Fruit fly (Drosophila melanogaster) whole organism, pupa: ENCODE data around the gene Prosbeta6.

ENCODE experiments used
- CG10348 ChIP-seq: fragments of 200-800 bp; sonication (Bioruptor generic); IDR thresholded peaks from 2 replicates; pipeline ENCODE4 v1.3.6; 2022; ENCODE audit warnings: missing biosample characterization, missing genetic modification characterization
- CG12605 ChIP-seq: fragments of 200-800 bp; sonication (Bioruptor generic); IDR thresholded peaks from 2 replicates; pipeline ENCODE4 v1.3.6; 2022; ENCODE audit warnings: missing biosample characterization, missing genetic modification characterization
- CG13204 ChIP-seq: fragments of 200-800 bp; sonication (Bioruptor generic); optimal IDR thresholded peaks from 2 replicates; lab custom pipeline; 2018; ENCODE audit warnings: missing biosample characterization, mild to moderate bottlenecking, missing genetic modification characterization, moderate library complexity
- CG14655 ChIP-seq: fragments of 200-800 bp; sonication (Bioruptor generic); optimal IDR thresholded peaks from 3 replicates; lab custom pipeline; 2017; ENCODE audit warnings: mild to moderate bottlenecking, missing biosample characterization, missing genetic modification reagents, missing genetic modification characterization
- CG15710 ChIP-seq: fragments of 200-800 bp; sonication (Bioruptor generic); optimal IDR thresholded peaks from 2 replicates; lab custom pipeline; 2018; ENCODE audit warnings: missing biosample characterization, mild to moderate bottlenecking, missing genetic modification characterization, moderate library complexity
- CG17806 ChIP-seq: fragments of 200-800 bp; sonication (Bioruptor generic); optimal IDR thresholded peaks from 2 replicates; lab custom pipeline; 2018; ENCODE audit warnings: missing biosample characterization, mild to moderate bottlenecking, missing genetic modification characterization, moderate library complexity
- CG32121 ChIP-seq: fragments of 200-800 bp; sonication (Bioruptor generic); IDR thresholded peaks from 2 replicates; pipeline ENCODE4 v1.3.6; 2022; ENCODE audit warnings: missing biosample characterization, missing genetic modification characterization
- CG34367 ChIP-seq: fragments of 200-800 bp; sonication (Bioruptor generic); optimal IDR thresholded peaks from 2 replicates; lab custom pipeline; 2018; ENCODE audit warnings: missing biosample characterization, mild to moderate bottlenecking, missing genetic modification characterization
- CG4496 ChIP-seq: fragments of 200-800 bp; sonication (Bioruptor generic); IDR thresholded peaks from 3 replicates; pipeline ENCODE4 v1.3.6; 2022; ENCODE audit warnings: missing biosample characterization, missing genetic modification characterization
- CG8159 ChIP-seq: fragments of 200-800 bp; sonication (Bioruptor generic); optimal IDR thresholded peaks from 3 replicates; lab custom pipeline; 2018; ENCODE audit warnings: missing biosample characterization, mild to moderate bottlenecking, missing genetic modification characterization, moderate library complexity
- CG8301 ChIP-seq: fragments of 200-800 bp; sonication (Bioruptor generic); optimal IDR thresholded peaks from 2 replicates; lab custom pipeline; 2018; ENCODE audit warnings: missing biosample characterization, mild to moderate bottlenecking, missing genetic modification characterization
- CG9948 ChIP-seq: fragments of 200-800 bp; sonication (Bioruptor generic); optimal IDR thresholded peaks from 2 replicates; lab custom pipeline; 2018; ENCODE audit warnings: missing biosample characterization, mild to moderate bottlenecking, missing genetic modification characterization, moderate library complexity
- D1 ChIP-seq: fragments of 200-800 bp; sonication (Bioruptor generic); optimal IDR thresholded peaks from 2 replicates; lab custom pipeline; 2018; ENCODE audit warnings: missing biosample characterization, mild to moderate bottlenecking, missing genetic modification characterization, moderate library complexity
- EcR ChIP-seq: fragments of 200-800 bp; sonication (Bioruptor generic); optimal IDR thresholded peaks from 3 replicates; lab custom pipeline; 2019; ENCODE audit warnings: missing biosample characterization, missing genetic modification characterization, mild to moderate bottlenecking, moderate library complexity, missing genetic modification reagents
- Ets98B ChIP-seq: fragments of 200-800 bp; sonication (Bioruptor generic); IDR thresholded peaks from 2 replicates; pipeline ENCODE4 v1.3.6; 2022; ENCODE audit warnings: missing biosample characterization, missing genetic modification characterization
- Pif1A ChIP-seq: fragments of 200-800 bp; sonication (Bioruptor generic); optimal IDR thresholded peaks from 3 replicates; lab custom pipeline; 2016; ENCODE audit warnings: missing biosample characterization, missing genetic modification characterization
- Pif1B ChIP-seq: fragments of 200-800 bp; sonication (Bioruptor generic); optimal IDR thresholded peaks from 3 replicates; lab custom pipeline; 2016; ENCODE audit warnings: missing biosample characterization, missing genetic modification characterization
- Snoo ChIP-seq: fragments of 200-800 bp; sonication (Bioruptor generic); optimal IDR thresholded peaks from 3 replicates; lab custom pipeline; 2017; ENCODE audit warnings: missing biosample characterization, mild to moderate bottlenecking, missing genetic modification characterization, inconsistent platforms
- fd96Ca ChIP-seq: fragments of 200-800 bp; sonication (Bioruptor generic); IDR thresholded peaks from 3 replicates; pipeline ENCODE4 v1.3.6; 2022; ENCODE audit warnings: missing biosample characterization, missing genetic modification characterization
- gl ChIP-seq: fragments of 200-800 bp; sonication (Bioruptor generic); optimal IDR thresholded peaks from 2 replicates; lab custom pipeline; 2018; ENCODE audit warnings: missing biosample characterization, mild to moderate bottlenecking, missing genetic modification characterization
- rn ChIP-seq: fragments of 200-800 bp; sonication (Bioruptor generic); IDR thresholded peaks from 2 replicates; pipeline ENCODE4 v1.3.6; 2022; ENCODE audit warnings: missing biosample characterization, missing genetic modification characterization

Gene Prosbeta6

DNA sequence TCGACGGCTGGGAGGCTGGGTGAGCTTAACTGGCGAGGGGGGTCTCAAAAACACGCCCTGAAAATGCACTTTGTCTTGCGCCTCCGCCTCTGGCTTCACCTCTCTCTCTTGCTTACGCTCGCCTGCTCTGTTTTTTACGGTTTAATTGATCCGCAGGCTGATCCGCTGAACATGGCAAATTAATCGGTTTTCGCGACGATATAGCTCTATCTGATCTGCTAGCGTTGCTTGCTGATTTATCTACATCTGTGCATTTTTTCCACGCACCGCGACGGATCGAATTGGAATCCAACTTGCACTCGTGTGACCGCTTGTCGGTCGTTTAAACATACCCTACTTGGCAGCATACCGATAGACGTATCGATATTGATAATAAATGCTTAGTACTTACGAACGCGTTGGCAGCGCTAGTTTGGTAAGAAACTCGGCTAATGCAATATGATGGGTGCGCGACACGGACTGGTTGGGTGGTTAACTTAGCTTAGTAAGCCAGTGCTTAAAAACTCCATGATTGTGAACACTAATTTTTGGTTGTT lies 37.4 kb upstream of the Prosbeta6 start, which contains the start of gene Abl:
Gene Abl, minus strand, starts transcription at position 305 of the 536 bp plus-strand sequence.
- TF ChIP-seq CG15710 (no peak), CG14655 (peak; percentile 29), Ets98B (GFP tag; lab: Robert Waterston, UW) (peak; percentile 65), CG8301 (no peak), Snoo (peak; percentile 28), D1 (peak; percentile 20), CG12605 (GFP tag; lab: Robert Waterston, UW) (peak; percentile 72), CG4496 (GFP tag; lab: Robert Waterston, UW) (0 out of 3 replicates have a peak, but pooled peaks have one; percentile 30), CG13204 (GFP tag; lab: Kevin White, UChicago) (peak; percentile 47), CG8159 (tag; lab: Kevin White, UChicago) (peak; percentile 42), CG17806 (no peak), EcR (peak; percentile 33), Pif1B (no peak), CG32121 (GFP tag; lab: Robert Waterston, UW) (peak; percentile 29; the same call in 1 of the 2 replicates), rn (GFP tag; lab: Robert Waterston, UW) (no peak), gl (tag; lab: Kevin White, UChicago) (peak; percentile 38)

DNA sequence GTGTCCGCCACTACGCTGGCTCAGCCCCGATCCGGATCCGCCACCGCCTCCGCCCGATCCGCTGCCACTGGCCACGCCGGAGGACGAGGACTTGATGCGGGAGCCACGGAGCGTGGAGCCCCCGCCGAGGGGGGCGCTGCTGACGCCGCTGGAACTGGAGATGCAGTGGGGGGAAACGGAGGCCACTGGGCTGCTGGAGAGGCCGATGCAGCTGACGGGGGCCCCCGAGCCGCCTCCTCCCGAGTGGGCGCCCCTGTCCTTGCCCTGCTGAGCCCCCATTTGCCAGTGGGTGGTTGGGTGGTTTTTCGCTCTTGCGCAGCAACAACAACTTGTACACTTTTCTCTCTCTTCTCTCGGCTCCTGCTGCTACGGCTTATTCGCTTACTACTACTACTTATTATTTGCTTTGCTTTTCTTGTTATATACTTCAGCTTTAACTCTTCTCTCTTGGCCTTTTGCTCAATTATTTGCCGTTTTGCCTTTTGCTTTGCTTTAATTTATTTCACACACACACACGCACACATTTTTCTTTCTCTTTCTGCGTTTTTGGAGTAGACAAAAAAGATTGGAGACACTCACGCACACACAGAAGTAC lies 36.7 kb upstream of the Prosbeta6 start:
- TF ChIP-seq CG17806 (no peak), rn (GFP tag; lab: Robert Waterston, UW) (0 out of 2 replicates have a peak, but pooled peaks have one; percentile 3), CG32121 (GFP tag; lab: Robert Waterston, UW) (peak; percentile 37; the same call in 1 of the 2 replicates), CG4496 (GFP tag; lab: Robert Waterston, UW) (peak; percentile 31; the same call in 1 of the 3 replicates), CG13204 (GFP tag; lab: Kevin White, UChicago) (peak; percentile 28), fd96Ca (GFP tag; lab: Robert Waterston, UW) (peak; percentile 62; the same call in 1 of the 3 replicates)

DNA sequence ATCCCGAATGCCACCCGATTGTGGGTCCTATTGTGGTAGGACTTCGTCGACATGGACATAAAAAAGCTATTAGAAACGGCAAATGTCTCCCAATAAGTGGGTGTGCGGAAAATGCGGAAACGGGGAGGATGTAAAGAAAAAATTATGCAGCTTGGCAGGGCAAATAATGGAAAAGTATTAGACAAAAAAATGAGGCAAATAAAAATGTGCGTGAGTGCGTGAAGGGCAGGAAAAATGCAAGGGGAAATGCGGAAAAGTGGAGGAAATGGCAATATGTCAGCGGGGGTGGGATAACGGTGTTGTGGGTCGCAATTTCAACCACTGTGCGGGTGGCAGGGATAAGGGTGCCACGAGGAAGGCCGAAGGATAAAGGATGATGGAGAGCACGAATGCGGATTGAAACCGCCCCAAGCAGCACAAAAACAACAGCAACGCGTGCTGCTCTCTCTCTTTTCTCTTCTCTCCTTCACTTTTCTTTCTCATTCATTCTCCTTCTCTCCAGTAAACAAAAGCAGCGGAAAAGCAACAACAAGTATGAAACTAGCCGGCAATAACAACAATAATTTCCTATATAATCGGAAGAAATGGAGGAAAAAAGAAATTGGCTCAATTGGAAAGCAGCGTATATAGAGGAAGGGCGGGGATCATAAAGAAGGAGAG lies 35.2 kb upstream of the Prosbeta6 start:
- TF ChIP-seq CG10348 (GFP tag; lab: Robert Waterston, UW), result no peak
- no peak for TF ChIP-seq CG12605 (GFP tag; lab: Robert Waterston, UW)
- TF ChIP-seq CG34367 (tag; lab: Kevin White, UChicago), result no peak
- TF ChIP-seq Ets98B (GFP tag; lab: Robert Waterston, UW), result no peak
- no peak for TF ChIP-seq D1
- no peak for TF ChIP-seq Pif1A (GFP tag; lab: Kevin White, UChicago)
- no peak for TF ChIP-seq Pif1B
- no peak for TF ChIP-seq CG4496 (GFP tag; lab: Robert Waterston, UW)
- no peak for TF ChIP-seq gl (tag; lab: Kevin White, UChicago)
- no peak for TF ChIP-seq rn (GFP tag; lab: Robert Waterston, UW)
- no peak for TF ChIP-seq Snoo
- no peak for TF ChIP-seq CG32121 (GFP tag; lab: Robert Waterston, UW)

DNA sequence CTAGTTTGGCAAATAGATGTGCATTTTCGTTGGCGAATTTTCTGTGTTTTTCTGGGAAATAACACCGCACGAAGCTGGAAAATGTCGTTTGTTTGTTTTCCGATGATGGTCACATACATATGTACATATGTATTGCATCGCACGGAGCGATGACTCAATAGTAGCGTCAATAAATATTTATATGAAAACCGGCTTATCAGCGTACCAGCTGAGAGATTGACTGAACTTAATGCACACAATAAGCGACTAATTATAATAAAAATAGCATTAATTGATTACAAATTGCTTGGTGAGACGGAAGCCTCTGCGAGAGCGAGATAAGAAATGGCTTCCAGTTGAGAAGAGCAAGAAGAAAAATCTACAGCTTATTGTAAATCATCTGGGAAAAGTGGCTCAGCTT lies 34.3 kb upstream of the Prosbeta6 start:
- TF ChIP-seq EcR (peak; percentile 22), CG32121 (GFP tag; lab: Robert Waterston, UW) (no peak), CG13204 (GFP tag; lab: Kevin White, UChicago) (no peak), gl (tag; lab: Kevin White, UChicago) (no peak)
- TF ChIP-seq, all 21 proteins: peak for 1

DNA sequence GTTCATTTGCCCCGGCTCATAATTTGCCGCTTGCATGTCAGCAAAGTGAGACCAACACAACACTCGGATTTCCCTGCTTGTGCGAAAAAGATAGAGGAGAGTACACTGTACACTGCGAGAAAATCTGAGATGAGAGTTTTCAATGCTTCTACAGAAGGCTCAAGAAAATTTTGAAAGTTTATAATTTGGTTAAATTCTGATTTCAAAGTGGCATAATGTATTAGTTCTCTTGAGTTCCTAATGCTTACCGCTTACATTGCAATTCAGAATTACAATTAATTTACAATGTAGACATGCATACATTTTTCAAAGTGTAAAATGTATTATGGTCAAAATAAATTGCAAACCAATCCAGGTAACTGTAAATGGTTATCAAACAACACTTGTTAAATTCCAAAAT lies 32.7 kb upstream of the Prosbeta6 start:
- TF ChIP-seq CG13204 (GFP tag; lab: Kevin White, UChicago), result no peak
- peak; percentile 64; the same call in 1 of the 2 replicates for TF ChIP-seq CG32121 (GFP tag; lab: Robert Waterston, UW)
- TF ChIP-seq CG34367 (tag; lab: Kevin White, UChicago), result no peak
- TF ChIP-seq fd96Ca (GFP tag; lab: Robert Waterston, UW), result peak; percentile 43; the same call in 1 of the 3 replicates
- TF ChIP-seq CG17806, result peak; percentile 22
- TF ChIP-seq CG12605 (GFP tag; lab: Robert Waterston, UW), result no peak
- peak; percentile 58 for TF ChIP-seq Pif1A (GFP tag; lab: Kevin White, UChicago)
- TF ChIP-seq CG10348 (GFP tag; lab: Robert Waterston, UW), result no peak
- TF ChIP-seq EcR, result no peak
- TF ChIP-seq CG4496 (GFP tag; lab: Robert Waterston, UW), result peak; percentile 68; the same call in 2 of the 3 replicates
- peak; percentile 75 for TF ChIP-seq CG9948
- no peak for TF ChIP-seq gl (tag; lab: Kevin White, UChicago)
- TF ChIP-seq CG8159 (tag; lab: Kevin White, UChicago), result peak; percentile 62
- TF ChIP-seq CG14655, result peak; percentile 71
- TF ChIP-seq Ets98B (GFP tag; lab: Robert Waterston, UW), result peak; percentile 33; the same call in 1 of the 2 replicates
- no peak for TF ChIP-seq Pif1B
- no peak for TF ChIP-seq CG15710
- TF ChIP-seq rn (GFP tag; lab: Robert Waterston, UW), result no peak
- TF ChIP-seq Snoo, result no peak
- peak; percentile 24 for TF ChIP-seq D1
- peak; percentile 78 for TF ChIP-seq CG8301

DNA sequence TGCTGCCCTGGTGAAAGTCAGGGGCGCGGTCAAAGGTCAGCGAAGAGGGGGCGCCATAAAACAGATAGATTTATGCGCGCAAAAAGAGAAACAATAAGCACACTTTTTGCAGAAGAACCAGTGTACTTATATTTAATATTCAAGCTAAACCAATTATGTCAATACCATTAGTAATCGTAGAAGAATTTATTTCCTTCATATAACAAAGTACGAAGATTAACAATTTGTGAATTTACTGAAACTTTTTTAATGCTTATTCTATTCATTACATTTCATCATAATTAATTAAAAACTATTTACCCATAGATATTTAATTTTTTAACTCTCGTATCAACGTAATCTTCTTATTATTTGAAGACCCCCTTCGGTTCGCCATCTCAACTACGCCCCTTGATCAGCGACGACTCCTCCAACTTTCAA lies 31.9 kb upstream of the Prosbeta6 start:
- TF ChIP-seq CG14655 (peak; percentile 89), Snoo (peak; percentile 74), EcR (no peak), CG8159 (tag; lab: Kevin White, UChicago) (peak; percentile 85), CG13204 (GFP tag; lab: Kevin White, UChicago) (peak; percentile 46), CG15710 (peak; percentile 77), CG17806 (peak; percentile 57), fd96Ca (GFP tag; lab: Robert Waterston, UW) (no peak; the same call in 2 of the 3 replicates), CG12605 (GFP tag; lab: Robert Waterston, UW) (no peak), rn (GFP tag; lab: Robert Waterston, UW) (no peak), CG9948 (peak; percentile 83), D1 (peak; percentile 68), CG10348 (GFP tag; lab: Robert Waterston, UW) (no peak), Pif1B (peak; percentile 63), CG34367 (tag; lab: Kevin White, UChicago) (peak; percentile 64), CG32121 (GFP tag; lab: Robert Waterston, UW) (peak; percentile 35; the same call in 1 of the 2 replicates), Pif1A (GFP tag; lab: Kevin White, UChicago) (peak; percentile 81), Ets98B (GFP tag; lab: Robert Waterston, UW) (no peak), gl (tag; lab: Kevin White, UChicago) (peak; percentile 6), CG4496 (GFP tag; lab: Robert Waterston, UW) (no peak), CG8301 (peak; percentile 74)
